Fruit fly (Drosophila melanogaster) whole organism, pupa: ENCODE data around the gene Hsc20.

Experiments used
- CG10348 ChIP-seq: fragments of 200-800 bp; sonication (Bioruptor generic); IDR thresholded peaks from 2 replicates; pipeline ENCODE4 v1.3.6; 2022; ENCODE audit warnings: missing biosample characterization, missing genetic modification characterization
- CG12605 ChIP-seq: fragments of 200-800 bp; sonication (Bioruptor generic); IDR thresholded peaks from 2 replicates; pipeline ENCODE4 v1.3.6; 2022; ENCODE audit warnings: missing biosample characterization, missing genetic modification characterization
- CG13204 ChIP-seq: fragments of 200-800 bp; sonication (Bioruptor generic); optimal IDR thresholded peaks from 2 replicates; lab custom pipeline; 2018; ENCODE audit warnings: missing biosample characterization, mild to moderate bottlenecking, missing genetic modification characterization, moderate library complexity
- CG14655 ChIP-seq: fragments of 200-800 bp; sonication (Bioruptor generic); optimal IDR thresholded peaks from 3 replicates; lab custom pipeline; 2017; ENCODE audit warnings: mild to moderate bottlenecking, missing biosample characterization, missing genetic modification reagents, missing genetic modification characterization
- CG15710 ChIP-seq: fragments of 200-800 bp; sonication (Bioruptor generic); optimal IDR thresholded peaks from 2 replicates; lab custom pipeline; 2018; ENCODE audit warnings: missing biosample characterization, mild to moderate bottlenecking, missing genetic modification characterization, moderate library complexity
- CG17806 ChIP-seq: fragments of 200-800 bp; sonication (Bioruptor generic); optimal IDR thresholded peaks from 2 replicates; lab custom pipeline; 2018; ENCODE audit warnings: missing biosample characterization, mild to moderate bottlenecking, missing genetic modification characterization, moderate library complexity
- CG32121 ChIP-seq: fragments of 200-800 bp; sonication (Bioruptor generic); IDR thresholded peaks from 2 replicates; pipeline ENCODE4 v1.3.6; 2022; ENCODE audit warnings: missing biosample characterization, missing genetic modification characterization
- CG34367 ChIP-seq: fragments of 200-800 bp; sonication (Bioruptor generic); optimal IDR thresholded peaks from 2 replicates; lab custom pipeline; 2018; ENCODE audit warnings: missing biosample characterization, mild to moderate bottlenecking, missing genetic modification characterization
- CG4496 ChIP-seq: fragments of 200-800 bp; sonication (Bioruptor generic); IDR thresholded peaks from 3 replicates; pipeline ENCODE4 v1.3.6; 2022; ENCODE audit warnings: missing biosample characterization, missing genetic modification characterization
- CG8159 ChIP-seq: fragments of 200-800 bp; sonication (Bioruptor generic); optimal IDR thresholded peaks from 3 replicates; lab custom pipeline; 2018; ENCODE audit warnings: missing biosample characterization, mild to moderate bottlenecking, missing genetic modification characterization, moderate library complexity
- CG8301 ChIP-seq: fragments of 200-800 bp; sonication (Bioruptor generic); optimal IDR thresholded peaks from 2 replicates; lab custom pipeline; 2018; ENCODE audit warnings: missing biosample characterization, mild to moderate bottlenecking, missing genetic modification characterization
- CG9948 ChIP-seq: fragments of 200-800 bp; sonication (Bioruptor generic); optimal IDR thresholded peaks from 2 replicates; lab custom pipeline; 2018; ENCODE audit warnings: missing biosample characterization, mild to moderate bottlenecking, missing genetic modification characterization, moderate library complexity
- D1 ChIP-seq: fragments of 200-800 bp; sonication (Bioruptor generic); optimal IDR thresholded peaks from 2 replicates; lab custom pipeline; 2018; ENCODE audit warnings: missing biosample characterization, mild to moderate bottlenecking, missing genetic modification characterization, moderate library complexity
- EcR ChIP-seq: fragments of 200-800 bp; sonication (Bioruptor generic); optimal IDR thresholded peaks from 3 replicates; lab custom pipeline; 2019; ENCODE audit warnings: missing biosample characterization, missing genetic modification characterization, mild to moderate bottlenecking, moderate library complexity, missing genetic modification reagents
- Ets98B ChIP-seq: fragments of 200-800 bp; sonication (Bioruptor generic); IDR thresholded peaks from 2 replicates; pipeline ENCODE4 v1.3.6; 2022; ENCODE audit warnings: missing biosample characterization, missing genetic modification characterization
- Pif1A ChIP-seq: fragments of 200-800 bp; sonication (Bioruptor generic); optimal IDR thresholded peaks from 3 replicates; lab custom pipeline; 2016; ENCODE audit warnings: missing biosample characterization, missing genetic modification characterization
- Pif1B ChIP-seq: fragments of 200-800 bp; sonication (Bioruptor generic); optimal IDR thresholded peaks from 3 replicates; lab custom pipeline; 2016; ENCODE audit warnings: missing biosample characterization, missing genetic modification characterization
- Snoo ChIP-seq: fragments of 200-800 bp; sonication (Bioruptor generic); optimal IDR thresholded peaks from 3 replicates; lab custom pipeline; 2017; ENCODE audit warnings: missing biosample characterization, mild to moderate bottlenecking, missing genetic modification characterization, inconsistent platforms
- fd96Ca ChIP-seq: fragments of 200-800 bp; sonication (Bioruptor generic); IDR thresholded peaks from 3 replicates; pipeline ENCODE4 v1.3.6; 2022; ENCODE audit warnings: missing biosample characterization, missing genetic modification characterization
- gl ChIP-seq: fragments of 200-800 bp; sonication (Bioruptor generic); optimal IDR thresholded peaks from 2 replicates; lab custom pipeline; 2018; ENCODE audit warnings: missing biosample characterization, mild to moderate bottlenecking, missing genetic modification characterization
- rn ChIP-seq: fragments of 200-800 bp; sonication (Bioruptor generic); IDR thresholded peaks from 2 replicates; pipeline ENCODE4 v1.3.6; 2022; ENCODE audit warnings: missing biosample characterization, missing genetic modification characterization

The Hsc20 gene

dm6 chr3L:16261505-16261904 is 28.6 kb downstream of the Hsc20 start, which contains the start of gene CG34247:
CG34247 (minus strand) TSS chr3L:16261605.
- TF ChIP-seq Ets98B (no peak), CG8301 (tag; lab: Kevin White, UChicago) (no peak), EcR (GFP tag; lab: Kevin White, UChicago) (peak; percentile 15), D1 (no peak), CG4496 (no peak), CG12605 (GFP tag; lab: Robert Waterston, UW) (no peak)

dm6 chr3L:16262440-16262839 is 29.5 kb downstream of the Hsc20 start, which contains the start of gene CG13071:
CG13071 (plus strand) TSS chr3L:16262740.
- TF ChIP-seq CG9948 (tag; lab: Kevin White, UChicago) (no peak), CG15710 (tag; lab: Kevin White, UChicago) (no peak), CG12605 (GFP tag; lab: Robert Waterston, UW) (no peak), CG10348 (GFP tag; lab: Robert Waterston, UW) (no peak), rn (GFP tag; lab: Robert Waterston, UW) (no peak), CG8159 (no peak), Pif1A (no peak), fd96Ca (no peak), CG32121 (no peak), D1 (no peak), Pif1B (GFP tag; lab: Kevin White, UChicago) (no peak), gl (tag; lab: Kevin White, UChicago) (no peak), CG17806 (no peak), CG13204 (GFP tag; lab: Kevin White, UChicago) (no peak), CG4496 (no peak)
- TF ChIP-seq, all 21 proteins: peak for 0

- TF ChIP-seq fd96Ca, result no peak
- TF ChIP-seq CG10348 (GFP tag; lab: Robert Waterston, UW), result no peak
- no peak for TF ChIP-seq rn (GFP tag; lab: Robert Waterston, UW)
- no peak for TF ChIP-seq gl (tag; lab: Kevin White, UChicago)
- no peak for TF ChIP-seq CG4496
- TF ChIP-seq Pif1B (GFP tag; lab: Kevin White, UChicago), result no peak
- TF ChIP-seq Pif1A, result no peak
- TF ChIP-seq CG8159, result no peak
- no peak for TF ChIP-seq Ets98B
- no peak for TF ChIP-seq CG15710 (tag; lab: Kevin White, UChicago)
- TF ChIP-seq CG14655 (GFP tag; lab: Kevin White, UChicago), result no peak
- no peak for TF ChIP-seq Snoo (tag; lab: Kevin White, UChicago)
- TF ChIP-seq D1, result no peak
- no peak for TF ChIP-seq CG8301 (tag; lab: Kevin White, UChicago)
- no peak for TF ChIP-seq CG34367 (tag; lab: Kevin White, UChicago)
- no peak for TF ChIP-seq CG12605 (GFP tag; lab: Robert Waterston, UW)
- TF ChIP-seq EcR (GFP tag; lab: Kevin White, UChicago), result no peak
- no peak for TF ChIP-seq CG13204 (GFP tag; lab: Kevin White, UChicago)
- TF ChIP-seq, all 21 proteins: peak for 0
Measured at dm6 chr3L:16263043-16263442, 30.1 kb downstream of the Hsc20 start, which contains the start of gene CG13070. CG13070 (plus strand) TSS chr3L:16263343.

dm6 chr3L:16265000-16265399 is 32.1 kb downstream of the Hsc20 start, which contains the start of the genes CG13051 and CG13069:
CG13051 (minus strand) TSS chr3L:16265100.
CG13069 (plus strand) TSS chr3L:16265385.
- TF ChIP-seq CG8159, result no peak
- TF ChIP-seq D1, result no peak
- no peak for TF ChIP-seq CG17806
- TF ChIP-seq CG9948 (tag; lab: Kevin White, UChicago), result no peak
- no peak for TF ChIP-seq CG10348 (GFP tag; lab: Robert Waterston, UW)
- TF ChIP-seq Ets98B, result no peak
- TF ChIP-seq CG8301 (tag; lab: Kevin White, UChicago), result no peak
- TF ChIP-seq fd96Ca, result no peak
- no peak for TF ChIP-seq CG12605 (GFP tag; lab: Robert Waterston, UW)
- TF ChIP-seq EcR (GFP tag; lab: Kevin White, UChicago), result no peak
- no peak for TF ChIP-seq CG14655 (GFP tag; lab: Kevin White, UChicago)
- no peak for TF ChIP-seq CG32121
- no peak for TF ChIP-seq CG15710 (tag; lab: Kevin White, UChicago)
- no peak for TF ChIP-seq gl (tag; lab: Kevin White, UChicago)
- TF ChIP-seq Pif1A, result no peak
- TF ChIP-seq, all 21 proteins: peak for 0

dm6 chr3L:16268106-16268733 is 35.3 kb downstream of the Hsc20 start, which contains the start of gene CG4950:
CG4950 (minus strand) TSS chr3L:16268156.
- TF ChIP-seq fd96Ca, result no peak
- TF ChIP-seq CG10348 (GFP tag; lab: Robert Waterston, UW), result no peak
- TF ChIP-seq CG12605 (GFP tag; lab: Robert Waterston, UW), result no peak
- TF ChIP-seq Snoo (tag; lab: Kevin White, UChicago), result no peak
- no peak for TF ChIP-seq rn (GFP tag; lab: Robert Waterston, UW)
- TF ChIP-seq D1, result no peak
- TF ChIP-seq CG8301 (tag; lab: Kevin White, UChicago), result peak; percentile 45
- TF ChIP-seq CG15710 (tag; lab: Kevin White, UChicago), result peak; percentile 73
- TF ChIP-seq CG9948 (tag; lab: Kevin White, UChicago), result peak; percentile 53
- TF ChIP-seq CG17806, result peak; percentile 57
- TF ChIP-seq CG32121, result no peak
- peak; percentile 45 for TF ChIP-seq CG34367 (tag; lab: Kevin White, UChicago)
- no peak for TF ChIP-seq Ets98B
- no peak; the same call in 2 of the 3 replicates for TF ChIP-seq CG4496
- peak; percentile 10 for TF ChIP-seq Pif1B (GFP tag; lab: Kevin White, UChicago)
- no peak for TF ChIP-seq EcR (GFP tag; lab: Kevin White, UChicago)
- TF ChIP-seq CG13204 (GFP tag; lab: Kevin White, UChicago), result no peak
- TF ChIP-seq CG8159, result peak; percentile 75
- TF ChIP-seq gl (tag; lab: Kevin White, UChicago), result peak; percentile 12
- TF ChIP-seq Pif1A, result peak; percentile 22
- TF ChIP-seq CG14655 (GFP tag; lab: Kevin White, UChicago), result peak; percentile 65
- TF ChIP-seq, all 21 proteins: peak for 10
